Fruit fly (Drosophila melanogaster) whole organism, embryonic: ENCODE measurements around the gene ct.

Experiments
- Atf-2 ChIP-seq: fragments of 200-800 bp; sonication (Bioruptor generic); optimal IDR thresholded peaks from 2 replicates; lab custom pipeline; 2016; ENCODE audit warnings: missing biosample characterization, missing genetic modification characterization
- Atf3 ChIP-seq: fragments of 200-800 bp; sonication (Bioruptor generic); optimal IDR thresholded peaks from 3 replicates; lab custom pipeline; 2016; ENCODE audit warnings: missing biosample characterization, missing genetic modification characterization
- B-H2 ChIP-seq: fragments of 200-800 bp; sonication (Bioruptor generic); optimal IDR thresholded peaks from 2 replicates; lab custom pipeline; 2018; ENCODE audit warnings: missing biosample characterization, mild to moderate bottlenecking, missing genetic modification characterization
- Bteb2 ChIP-seq: fragments of 200-800 bp; sonication (Bioruptor generic); optimal IDR thresholded peaks from 2 replicates; lab custom pipeline; 2016; ENCODE audit warnings: missing biosample characterization, missing genetic modification characterization
- CG10959 ChIP-seq: fragments of 200-800 bp; sonication (Bioruptor generic); IDR thresholded peaks from 2 replicates; pipeline ENCODE4 v1.3.6; 2022; ENCODE audit warnings: missing biosample characterization, missing genetic modification characterization
- CG11093 ChIP-seq: fragments of 200-800 bp; sonication (Bioruptor generic); IDR thresholded peaks from 3 replicates; pipeline ENCODE4 v1.3.6; 2022; ENCODE audit warnings: missing biosample characterization, missing genetic modification characterization
- CG11560 ChIP-seq: fragments of 200-800 bp; sonication (Bioruptor generic); IDR thresholded peaks from 3 replicates; pipeline ENCODE4 v1.3.6; 2022; ENCODE audit warnings: missing biosample characterization, missing genetic modification characterization
- CG13424 ChIP-seq: fragments of 200-800 bp; sonication (Bioruptor generic); optimal IDR thresholded peaks from 2 replicates; lab custom pipeline; 2019; ENCODE audit warnings: missing biosample characterization, mild to moderate bottlenecking, missing genetic modification characterization, moderate library complexity
- CG17385 ChIP-seq: fragments of 200-800 bp; sonication (Bioruptor generic); optimal IDR thresholded peaks from 3 replicates; lab custom pipeline; 2018; ENCODE audit warnings: missing biosample characterization, mild to moderate bottlenecking, missing genetic modification characterization
- CG18764 ChIP-seq: fragments of 200-800 bp; sonication (Bioruptor generic); optimal IDR thresholded peaks from 3 replicates; lab custom pipeline; 2016; ENCODE audit warnings: missing biosample characterization, missing genetic modification characterization
- CG2116 ChIP-seq: fragments of 200-800 bp; sonication (Bioruptor generic); optimal IDR thresholded peaks from 3 replicates; lab custom pipeline; 2018; ENCODE audit warnings: missing biosample characterization, mild to moderate bottlenecking, missing genetic modification characterization
- CG2199 ChIP-seq: fragments of 200-800 bp; sonication (Bioruptor generic); IDR thresholded peaks from 3 replicates; pipeline ENCODE4 v1.3.6; 2022; ENCODE audit warnings: missing biosample characterization, missing genetic modification characterization
- CG3065 ChIP-seq: fragments of 200-800 bp; sonication (Bioruptor generic); optimal IDR thresholded peaks from 2 replicates; lab custom pipeline; 2016; ENCODE audit warnings: missing biosample characterization, missing genetic modification characterization
- CG33213 ChIP-seq: fragments of 200-800 bp; sonication (Bioruptor generic); optimal IDR thresholded peaks from 3 replicates; lab custom pipeline; 2016; ENCODE audit warnings: missing biosample characterization, missing genetic modification characterization
- CG3726 ChIP-seq: fragments of 200-800 bp; sonication (Bioruptor generic); IDR thresholded peaks from 3 replicates; pipeline ENCODE4, ENCODE4 v1.3.6; 2022; ENCODE audit warnings: missing biosample characterization, missing genetic modification characterization
- CG3847 ChIP-seq: fragments of 200-800 bp; sonication (Bioruptor generic); IDR thresholded peaks from 2 replicates; pipeline ENCODE4 v1.3.6; 2022; ENCODE audit warnings: missing biosample characterization, missing genetic modification characterization
- CG4617 ChIP-seq: fragments of 200-800 bp; sonication (Bioruptor generic); optimal IDR thresholded peaks from 3 replicates; lab custom pipeline; 2016; ENCODE audit warnings: missing biosample characterization, missing genetic modification characterization, borderline replicate concordance
- CG5245 ChIP-seq: fragments of 200-800 bp; sonication (Bioruptor generic); optimal IDR thresholded peaks from 3 replicates; lab custom pipeline; 2016; ENCODE audit warnings: missing biosample characterization, missing genetic modification characterization
- CG6254 ChIP-seq: fragments of 200-800 bp; sonication (Bioruptor generic); optimal IDR thresholded peaks from 3 replicates; lab custom pipeline; 2017; ENCODE audit warnings: mild to moderate bottlenecking, missing biosample characterization, missing genetic modification reagents, missing genetic modification characterization
- CG7271 ChIP-seq: fragments of 200-800 bp; sonication (Bioruptor generic); optimal IDR thresholded peaks from 2 replicates; lab custom pipeline; 2018; ENCODE audit warnings: missing biosample characterization, mild to moderate bottlenecking, missing genetic modification characterization, moderate library complexity
- CG7372 ChIP-seq: fragments of 200-800 bp; sonication (Bioruptor generic); IDR thresholded peaks from 2 replicates; pipeline ENCODE4 v1.3.6; 2022; ENCODE audit warnings: missing biosample characterization, missing genetic modification characterization
- CG8944 ChIP-seq: fragments of 200-800 bp; sonication (Bioruptor generic); optimal IDR thresholded peaks from 3 replicates; lab custom pipeline; 2016; ENCODE audit warnings: missing biosample characterization, missing genetic modification characterization
- D ChIP-seq, 2 experiments: fragments of 200-800 bp in 1 of 2; fragments of >200 bp in 1 of 2; sonication (Bioruptor generic) in 1 of 2; optimal IDR thresholded peaks; 2 replicates in 1 of 2; 3 replicates in 1 of 2; lab custom pipeline; 2017; ENCODE audit warnings: mild to moderate bottlenecking in 1 of 2, missing biosample characterization in 1 of 2, missing genetic modification characterization in 1 of 2, missing genetic modification reagents in 1 of 2
- Dip3 ChIP-seq: fragments of 200-800 bp; sonication (Bioruptor generic); optimal IDR thresholded peaks from 3 replicates; lab custom pipeline; 2016; ENCODE audit warnings: missing biosample characterization, missing genetic modification characterization
- Elba2 ChIP-seq: fragments of 200-800 bp; sonication (Bioruptor generic); optimal IDR thresholded peaks from 3 replicates; lab custom pipeline; 2016; ENCODE audit warnings: missing biosample characterization, missing genetic modification characterization
- Gsc ChIP-seq: fragments of 200-800 bp; sonication (Bioruptor generic); IDR thresholded peaks from 2 replicates; pipeline ENCODE4 v1.3.6; 2022; ENCODE audit warnings: missing biosample characterization, missing genetic modification characterization
- H2.0 ChIP-seq: fragments of 200-800 bp; sonication (Bioruptor generic); IDR thresholded peaks from 2 replicates; pipeline ENCODE4 v1.3.6; 2022; ENCODE audit warnings: missing biosample characterization, missing genetic modification characterization
- MBD-R2 ChIP-seq: fragments of 200-800 bp; sonication (Bioruptor generic); IDR thresholded peaks from 2 replicates; pipeline ENCODE4 v1.3.6; 2022; ENCODE audit warnings: missing biosample characterization, missing genetic modification characterization
- Meics ChIP-seq: fragments of 200-800 bp; sonication (Bioruptor generic); optimal IDR thresholded peaks from 2 replicates; lab custom pipeline; 2017; ENCODE audit warnings: missing biosample characterization, mild to moderate bottlenecking, missing genetic modification characterization
- Mrtf ChIP-seq: fragments of 200-800 bp; sonication (Bioruptor generic); IDR thresholded peaks from 3 replicates; pipeline ENCODE4 v1.3.6; 2022; ENCODE audit warnings: missing biosample characterization, missing genetic modification characterization
- Ptx1 ChIP-seq: fragments of 200-800 bp; sonication (Bioruptor generic); IDR thresholded peaks from 2 replicates; pipeline ENCODE4 v1.3.6; 2022; ENCODE audit warnings: missing biosample characterization, missing genetic modification characterization
- Sin3A ChIP-seq: fragments of >200 bp; optimal IDR thresholded peaks from 2 replicates; lab custom pipeline; 2018
- Sox100B ChIP-seq: fragments of 200-800 bp; sonication (Bioruptor generic); optimal IDR thresholded peaks from 3 replicates; lab custom pipeline; 2018; ENCODE audit warnings: missing biosample characterization, mild to moderate bottlenecking, missing genetic modification characterization
- Sox102F ChIP-seq: fragments of 200-800 bp; sonication (Bioruptor generic); optimal IDR thresholded peaks from 2 replicates; lab custom pipeline; 2018; ENCODE audit warnings: missing biosample characterization, mild to moderate bottlenecking, missing genetic modification characterization, moderate library complexity
- Stat92E ChIP-seq, 3 experiments: fragments of >200 bp in 2 of 3; fragments of 200-800 bp in 1 of 3; sonication (Bioruptor generic) in 1 of 3; optimal IDR thresholded peaks; 2 replicates each; lab custom pipeline; 2017 to 2019; ENCODE audit warnings: missing biosample characterization in 3 of 3, missing genetic modification characterization in 3 of 3, mild to moderate bottlenecking in 1 of 3, moderate library complexity in 1 of 3
- Xbp1 ChIP-seq: fragments of 200-800 bp; sonication (Bioruptor generic); optimal IDR thresholded peaks from 3 replicates; lab custom pipeline; 2016; ENCODE audit warnings: missing biosample characterization, mild to moderate bottlenecking, missing genetic modification characterization
- ara ChIP-seq: fragments of 200-800 bp; sonication (Bioruptor generic); IDR thresholded peaks from 2 replicates; pipeline ENCODE4 v1.3.6; 2022; ENCODE audit warnings: missing biosample characterization, missing genetic modification characterization
- ase ChIP-seq: fragments of 200-800 bp; sonication (Bioruptor generic); IDR thresholded peaks from 3 replicates; pipeline ENCODE4 v1.3.6; 2022; ENCODE audit warnings: missing biosample characterization, missing genetic modification characterization
- corto ChIP-seq: fragments of 200-800 bp; sonication (Bioruptor generic); optimal IDR thresholded peaks from 2 replicates; lab custom pipeline; 2016; ENCODE audit warnings: missing biosample characterization, mild to moderate bottlenecking, missing genetic modification characterization, moderate library complexity
- exex ChIP-seq: fragments of 200-800 bp; sonication (Bioruptor generic); optimal IDR thresholded peaks from 4 replicates; lab custom pipeline; 2018; ENCODE audit warnings: missing biosample characterization, mild to moderate bottlenecking, missing genetic modification characterization, moderate library complexity
- grau ChIP-seq: fragments of 200-800 bp; optimal IDR thresholded peaks from 3 replicates; lab custom pipeline; 2019; ENCODE audit warnings: missing biosample characterization, mild to moderate bottlenecking, missing genetic modification characterization, moderate library complexity
- hbn ChIP-seq: fragments of 200-800 bp; sonication (Bioruptor generic); IDR thresholded peaks from 2 replicates; pipeline ENCODE4 v1.3.6; 2022; ENCODE audit warnings: missing biosample characterization, missing genetic modification characterization; ENCODE audit not compliant: partially characterized antibody
- odd ChIP-seq: fragments of 200-800 bp; sonication (Bioruptor generic); optimal IDR thresholded peaks from 2 replicates; lab custom pipeline; 2017; ENCODE audit warnings: missing biosample characterization, mild to moderate bottlenecking, missing genetic modification characterization
- pum ChIP-seq: fragments of 200-800 bp; sonication (Bioruptor generic); optimal IDR thresholded peaks from 2 replicates; lab custom pipeline; 2016; ENCODE audit warnings: missing biosample characterization, missing genetic modification characterization
- seq ChIP-seq: fragments of 200-800 bp; sonication (Bioruptor generic); IDR thresholded peaks from 2 replicates; pipeline ENCODE4 v1.3.6; 2022; ENCODE audit warnings: missing biosample characterization, missing genetic modification characterization
- sr ChIP-seq: fragments of 200-800 bp; sonication (Bioruptor generic); IDR thresholded peaks from 3 replicates; pipeline ENCODE4 v1.3.6; 2022; ENCODE audit warnings: missing biosample characterization, missing genetic modification characterization
- trem ChIP-seq: fragments of 200-800 bp; optimal IDR thresholded peaks from 3 replicates; lab custom pipeline; 2019; ENCODE audit warnings: missing biosample characterization, mild to moderate bottlenecking, missing genetic modification characterization, moderate library complexity
- vfl ChIP-seq: fragments of 200-800 bp; sonication (Bioruptor generic); optimal IDR thresholded peaks from 2 replicates; lab custom pipeline; 2016; ENCODE audit warnings: missing biosample characterization, missing genetic modification characterization
- wor ChIP-seq: fragments of 200-800 bp; sonication (Bioruptor generic); IDR thresholded peaks from 2 replicates; pipeline ENCODE4 v1.3.6; 2022; ENCODE audit warnings: missing biosample characterization, missing genetic modification characterization
- zfh1 ChIP-seq: fragments of 200-800 bp; sonication (Bioruptor generic); IDR thresholded peaks from 3 replicates; pipeline ENCODE4 v1.3.6; 2022; ENCODE audit warnings: missing biosample characterization, missing genetic modification characterization

Gene ct

dm6 chrX:7701282-7702078 is 93.3 kb downstream of the ct start (continued):
- TF ChIP-seq CG18764 (GFP tag; lab: Kevin White, UChicago), result no peak
- peak; percentile 63 for TF ChIP-seq odd (GFP tag; lab: Kevin White, UChicago)
- TF ChIP-seq CG7372 (GFP tag; lab: Robert Waterston, UW), result peak; percentile 46; the same call in 1 of the 2 replicates
- TF ChIP-seq Atf3 (GFP tag; lab: Kevin White, UChicago), result no peak
- TF ChIP-seq H2.0 (GFP tag; lab: Robert Waterston, UW), result peak; percentile 53
- no peak for TF ChIP-seq CG3726 (GFP tag; lab: Robert Waterston, UW)
- peak; percentile 27 for TF ChIP-seq CG8944
- TF ChIP-seq seq (GFP tag; lab: Robert Waterston, UW), result peak; percentile 57
- no peak for TF ChIP-seq CG7271 (tag; lab: Kevin White, UChicago)
- TF ChIP-seq CG2116 (GFP tag; lab: Kevin White, UChicago), result peak; percentile 19
- TF ChIP-seq ara (GFP tag; lab: Robert Waterston, UW), result no peak; the same call in 1 of the 2 replicates
- no peak for TF ChIP-seq CG10959
- no peak for TF ChIP-seq Stat92E (GFP tag; optimal IDR thresholded peaks at IDR 0.05; lab: Kevin White, UChicago)
- TF ChIP-seq Ptx1 (GFP tag; lab: Robert Waterston, UW), result peak; percentile 77
- no peak for TF ChIP-seq hbn (GFP tag; lab: Robert Waterston, UW)
- no peak for TF ChIP-seq corto (GFP tag; lab: Kevin White, UChicago)
- no peak for TF ChIP-seq CG6254 (GFP tag; lab: Kevin White, UChicago)
- peak; percentile 54; the same call in 1 of the 3 replicates for TF ChIP-seq CG11093 (GFP tag; lab: Robert Waterston, UW)
- peak; percentile 25 for TF ChIP-seq Bteb2 (GFP tag; lab: Kevin White, UChicago)
- TF ChIP-seq grau (tag; lab: Kevin White, UChicago), result peak; percentile 87
- TF ChIP-seq Sox100B (GFP tag; lab: Kevin White, UChicago), result peak; percentile 74
- TF ChIP-seq trem (tag; lab: Kevin White, UChicago), result peak; percentile 11
- no peak for TF ChIP-seq sr (GFP tag; lab: Robert Waterston, UW)
- peak; percentile 59 for TF ChIP-seq vfl
- TF ChIP-seq Sox102F (GFP tag; lab: Kevin White, UChicago), result peak; percentile 75
- peak; percentile 65; the same call in 1 of the 3 replicates for TF ChIP-seq ase (GFP tag; lab: Robert Waterston, UW)
- peak; percentile 79 for TF ChIP-seq B-H2 (GFP tag; lab: Kevin White, UChicago)
- TF ChIP-seq CG11560 (tag; lab: Robert Waterston, UW), result no peak
- TF ChIP-seq Mrtf (GFP tag; lab: Robert Waterston, UW), result peak; percentile 30; the same call in 1 of the 3 replicates
- peak; percentile 78 for TF ChIP-seq CG13424
- TF ChIP-seq MBD-R2 (GFP tag; lab: Robert Waterston, UW), result no peak; the same call in 1 of the 2 replicates
- peak; percentile 81 for TF ChIP-seq CG17385 (GFP tag; lab: Kevin White, UChicago)
- TF ChIP-seq Elba2, result no peak
- no peak for TF ChIP-seq zfh1
- no peak for TF ChIP-seq CG4617 (GFP tag; lab: Kevin White, UChicago)
- TF ChIP-seq CG2199 (GFP tag; lab: Robert Waterston, UW), result no peak
- TF ChIP-seq pum (GFP tag; lab: Kevin White, UChicago), result no peak
- TF ChIP-seq Sin3A (lab: Kevin White, UChicago), result no peak
- TF ChIP-seq exex (tag; lab: Kevin White, UChicago), result peak; percentile 61
- no peak for TF ChIP-seq CG33213 (GFP tag; lab: Kevin White, UChicago)
- no peak for TF ChIP-seq D (optimal IDR thresholded peaks at IDR 0.05; lab: Kevin White, UChicago)
- peak; percentile 7 for TF ChIP-seq D (GFP tag; optimal IDR thresholded peaks at IDR 0.05; lab: Kevin White, UChicago)
- TF ChIP-seq Dip3 (GFP tag; lab: Kevin White, UChicago), result peak; percentile 64
- TF ChIP-seq Xbp1 (GFP tag; lab: Kevin White, UChicago), result peak; percentile 70
- peak; percentile 56 for TF ChIP-seq Atf-2 (GFP tag; lab: Kevin White, UChicago)
- TF ChIP-seq wor (GFP tag; lab: Robert Waterston, UW), result peak; percentile 29; the same call in 1 of the 2 replicates
- peak; percentile 88 for TF ChIP-seq Meics (GFP tag; lab: Kevin White, UChicago)
- TF ChIP-seq CG3847, result peak; percentile 72
- TF ChIP-seq CG5245 (GFP tag; lab: Kevin White, UChicago), result no peak
- TF ChIP-seq Gsc, result no peak
- no peak for TF ChIP-seq CG3065 (GFP tag; lab: Kevin White, UChicago)
